Worm (Caenorhabditis elegans): ENCODE data around the gene tni-4.

DNA sequence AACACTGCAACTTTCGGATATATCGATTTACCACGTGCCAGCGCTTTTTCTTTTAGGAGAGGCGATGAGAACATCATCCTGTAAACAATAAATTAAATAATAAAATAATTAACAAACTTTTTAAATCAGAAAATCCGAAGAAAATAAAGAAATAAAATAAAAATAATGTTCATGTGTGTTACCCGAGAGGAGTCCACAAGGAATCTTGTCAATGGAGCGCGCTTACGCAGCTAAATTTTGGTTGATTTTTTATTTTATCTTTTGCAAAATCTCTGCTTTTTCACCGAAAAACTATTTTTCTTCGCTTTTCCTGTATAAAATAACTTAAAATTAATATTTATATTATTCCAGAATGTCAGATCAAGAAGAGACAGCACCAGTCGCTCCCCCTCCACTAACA lies 44.2 kb upstream of the tni-4 start, which contains the start of the genes C24D10.6 and C24D10.4:
- TF ChIP-seq tbx-2 (tag; optimal IDR thresholded peaks at IDR 0.05): no peak
- TF ChIP-seq elt-2 (tag; optimal IDR thresholded peaks at IDR 0.05): no peak
- TF ChIP-seq ama-1 (optimal IDR thresholded peaks at IDR 0.05): no peak
- no peak for TF ChIP-seq pha-2 (tag; optimal IDR thresholded peaks at IDR 0.05)
- no peak for TF ChIP-seq pag-3 (tag; optimal IDR thresholded peaks at IDR 0.05; ENCODE audit: borderline replicate concordance)
